Worm (Caenorhabditis elegans) whole organism, L1 larva: ENCODE results near the gene npax-1.
A peak's percentile ranks its signal among the peaks of the same experiment; 100 is the strongest.

ENCODE experiments used
- C04F5.9 ChIP-seq: sonication (generic microtip); optimal IDR thresholded peaks from 2 replicates; lab custom pipeline; 2016; ENCODE audit warnings: missing genetic modification characterization, missing compliant biosample characterization
- C16A3.4 ChIP-seq: fragments of 150-350 bp; optimal IDR thresholded peaks from 2 replicates; lab custom pipeline; 2014; ENCODE audit warnings: missing biosample characterization, missing genetic modification characterization
- Y116A8C.19 ChIP-seq: sonication (generic microtip); optimal IDR thresholded peaks from 2 replicates; lab custom pipeline; 2016; ENCODE audit warnings: missing compliant biosample characterization, missing genetic modification characterization, borderline replicate concordance
- ama-1 ChIP-seq: fragments of 150-350 bp; optimal IDR thresholded peaks from 2 replicates; lab custom pipeline; 2014
- ceh-63 ChIP-seq: fragments of 200-800 bp; sonication (Bioruptor generic); optimal IDR thresholded peaks from 2 replicates; lab custom pipeline; 2018; ENCODE audit warnings: mild to moderate bottlenecking, missing genetic modification characterization, missing compliant biosample characterization
- ceh-88 ChIP-seq: fragments of 200-800 bp; sonication (Bioruptor generic); IDR thresholded peaks from 2 replicates; pipeline ENCODE4 v1.3.6; 2022; ENCODE audit warnings: missing genetic modification characterization, missing compliant biosample characterization
- ceh-90 ChIP-seq: sonication (generic microtip); optimal IDR thresholded peaks from 2 replicates; lab custom pipeline; 2016; ENCODE audit warnings: missing genetic modification characterization, missing compliant biosample characterization
- ces-1 ChIP-seq: fragments of 150-350 bp; optimal IDR thresholded peaks from 2 replicates; lab custom pipeline; 2014; ENCODE audit warnings: missing biosample characterization, missing genetic modification reagents, missing genetic modification characterization
- dsc-1 ChIP-seq: sonication (generic microtip); optimal IDR thresholded peaks from 2 replicates; lab custom pipeline; 2016; ENCODE audit warnings: mild to moderate bottlenecking, missing genetic modification characterization, missing compliant biosample characterization
- efl-1 ChIP-seq, 4 experiments: fragments of 150-350 bp; optimal IDR thresholded peaks in 3 of 4; peaks in 1 of 4; 1 replicate in 1 of 4; 2 replicates in 3 of 4; lab custom pipeline; 2014; ENCODE audit warnings: missing biosample characterization in 2 of 4, missing genetic modification characterization in 2 of 4, missing genetic modification reagents in 2 of 4
- elt-2 ChIP-seq: sonication (generic microtip); optimal IDR thresholded peaks from 2 replicates; lab custom pipeline; 2016; ENCODE audit warnings: missing genetic modification characterization, mild to moderate bottlenecking, inconsistent platforms, missing compliant biosample characterization, missing genetic modification reagents
- elt-3 ChIP-seq, 6 experiments: fragments of 150-350 bp in 1 of 6; sonication (generic microtip); optimal IDR thresholded peaks; 2 replicates each; lab custom pipeline; 2017 to 2018; ENCODE audit warnings: missing biosample characterization in 6 of 6, missing genetic modification characterization in 6 of 6, inconsistent platforms in 1 of 6
- ets-5 ChIP-seq: fragments of 200-800 bp; sonication (Bioruptor generic); IDR thresholded peaks from 2 replicates; pipeline ENCODE4 v1.3.6; 2022; ENCODE audit warnings: missing genetic modification characterization, missing compliant biosample characterization
- fkh-10 ChIP-seq: sonication (generic microtip); optimal IDR thresholded peaks from 2 replicates; lab custom pipeline; 2017; ENCODE audit warnings: missing biosample characterization, missing genetic modification reagents, missing genetic modification characterization
- fkh-8 ChIP-seq: sonication (generic microtip); optimal IDR thresholded peaks from 2 replicates; lab custom pipeline; 2016; ENCODE audit warnings: mild to moderate bottlenecking, missing genetic modification characterization, missing compliant biosample characterization
- fos-1 ChIP-seq: fragments of 150-350 bp; optimal IDR thresholded peaks from 2 replicates; lab custom pipeline; 2014; ENCODE audit warnings: missing biosample characterization, missing genetic modification characterization
- hlh-4 ChIP-seq: sonication (generic microtip); optimal IDR thresholded peaks from 2 replicates; lab custom pipeline; 2016; ENCODE audit warnings: mild to moderate bottlenecking, missing genetic modification characterization, missing compliant biosample characterization
- irx-1 ChIP-seq: sonication (generic microtip); optimal IDR thresholded peaks from 2 replicates; lab custom pipeline; 2016; ENCODE audit warnings: missing genetic modification characterization, missing compliant biosample characterization
- isw-1 ChIP-seq: fragments of 200-800 bp; sonication (Bioruptor generic); IDR thresholded peaks from 2 replicates; pipeline ENCODE4 v1.3.6; 2022; ENCODE audit warnings: missing genetic modification characterization, missing compliant biosample characterization
- lin-13 ChIP-seq: fragments of 150-350 bp; optimal IDR thresholded peaks from 2 replicates; lab custom pipeline; 2014; ENCODE audit warnings: missing biosample characterization, missing genetic modification reagents, missing genetic modification characterization
- lin-14 ChIP-seq: fragments of 200-800 bp; sonication (Bioruptor generic); optimal IDR thresholded peaks from 2 replicates; lab custom pipeline; 2018; ENCODE audit warnings: mild to moderate bottlenecking, missing genetic modification characterization, moderate library complexity, missing compliant biosample characterization
- lin-35 ChIP-seq, 2 experiments: fragments of 150-350 bp; optimal IDR thresholded peaks; 2 replicates each; lab custom pipeline; 2014; ENCODE audit warnings: missing biosample characterization in 2 of 2, missing genetic modification characterization in 2 of 2, missing genetic modification reagents in 2 of 2
- mdl-1 ChIP-seq, 2 experiments: fragments of 150-350 bp; optimal IDR thresholded peaks; 2 replicates each; lab custom pipeline; 2014 to 2017; ENCODE audit warnings: missing biosample characterization in 2 of 2, missing genetic modification characterization in 2 of 2, inconsistent platforms in 1 of 2
- mef-2 ChIP-seq: fragments of 150-350 bp; optimal IDR thresholded peaks from 2 replicates; lab custom pipeline; 2014; ENCODE audit warnings: missing biosample characterization, missing genetic modification characterization
- mep-1 ChIP-seq: fragments of 150-350 bp; optimal IDR thresholded peaks from 2 replicates; lab custom pipeline; 2014; ENCODE audit warnings: missing biosample characterization, missing genetic modification characterization
- nhr-11 ChIP-seq: fragments of 150-350 bp; optimal IDR thresholded peaks from 2 replicates; lab custom pipeline; 2014; ENCODE audit warnings: missing biosample characterization, missing genetic modification characterization
- nhr-47 ChIP-seq: sonication (generic microtip); optimal IDR thresholded peaks from 2 replicates; lab custom pipeline; 2016; ENCODE audit warnings: mild to moderate bottlenecking, missing genetic modification characterization, moderate library complexity, missing compliant biosample characterization
- nhr-71 ChIP-seq: sonication (generic microtip); optimal IDR thresholded peaks from 2 replicates; lab custom pipeline; 2016; ENCODE audit warnings: mild to moderate bottlenecking, missing genetic modification characterization, moderate library complexity, missing compliant biosample characterization
- nhr-76 ChIP-seq: sonication (generic microtip); optimal IDR thresholded peaks from 2 replicates; lab custom pipeline; 2017; ENCODE audit warnings: missing biosample characterization, missing genetic modification characterization
- nhr-84 ChIP-seq: sonication (generic microtip); optimal IDR thresholded peaks from 2 replicates; lab custom pipeline; 2017; ENCODE audit warnings: missing biosample characterization, missing genetic modification characterization
- nhr-85 ChIP-seq: sonication (generic microtip); peaks from one replicate; lab custom pipeline; 2016; ENCODE audit warnings: missing genetic modification characterization, inconsistent platforms, missing compliant biosample characterization
- pax-3 ChIP-seq: fragments of 200-800 bp; sonication (Bioruptor generic); optimal IDR thresholded peaks from 2 replicates; lab custom pipeline; 2018; ENCODE audit warnings: mild to moderate bottlenecking, missing genetic modification characterization, moderate library complexity, missing compliant biosample characterization
- rnt-1 ChIP-seq: sonication (generic microtip); optimal IDR thresholded peaks from 2 replicates; lab custom pipeline; 2016; ENCODE audit warnings: mild to moderate bottlenecking, missing genetic modification characterization, moderate library complexity, missing compliant biosample characterization
- skn-1 ChIP-seq: fragments of 150-350 bp; optimal IDR thresholded peaks from 2 replicates; lab custom pipeline; 2014; ENCODE audit warnings: missing biosample characterization, missing genetic modification characterization
- snpc-4 ChIP-seq: fragments of 150-350 bp; optimal IDR thresholded peaks from 2 replicates; lab custom pipeline; 2014; ENCODE audit warnings: missing biosample characterization, missing genetic modification characterization
- snu-23 ChIP-seq: sonication (generic microtip); optimal IDR thresholded peaks from 2 replicates; lab custom pipeline; 2016; ENCODE audit warnings: missing genetic modification characterization, missing compliant biosample characterization
- sox-4 ChIP-seq: sonication (generic microtip); optimal IDR thresholded peaks from 2 replicates; lab custom pipeline; 2016; ENCODE audit warnings: missing genetic modification characterization, missing compliant biosample characterization
- sup-37 ChIP-seq: fragments of 200-800 bp; sonication (Bioruptor generic); optimal IDR thresholded peaks from 2 replicates; lab custom pipeline; 2018; ENCODE audit warnings: mild to moderate bottlenecking, missing genetic modification characterization, missing compliant biosample characterization
- swsn-7 ChIP-seq: sonication (generic microtip); optimal IDR thresholded peaks from 2 replicates; lab custom pipeline; 2016; ENCODE audit warnings: missing genetic modification characterization, missing compliant biosample characterization
- tbx-2 ChIP-seq: sonication (generic microtip); optimal IDR thresholded peaks from 2 replicates; lab custom pipeline; 2016; ENCODE audit warnings: missing genetic modification characterization, missing compliant biosample characterization
- unc-86 ChIP-seq: sonication (generic microtip); optimal IDR thresholded peaks from 2 replicates; lab custom pipeline; 2016; ENCODE audit warnings: missing genetic modification characterization, missing compliant biosample characterization
- xbp-1 ChIP-seq: sonication (generic microtip); optimal IDR thresholded peaks from 2 replicates; lab custom pipeline; 2016; ENCODE audit warnings: missing genetic modification characterization, missing compliant biosample characterization
- zag-1 ChIP-seq: fragments of 150-350 bp; optimal IDR thresholded peaks from 2 replicates; lab custom pipeline; 2014; ENCODE audit warnings: missing biosample characterization, missing genetic modification characterization
- zip-4 ChIP-seq: fragments of 200-800 bp; sonication (Bioruptor generic); optimal IDR thresholded peaks from 2 replicates; lab custom pipeline; 2018; ENCODE audit warnings: mild to moderate bottlenecking, missing genetic modification characterization, moderate library complexity, missing compliant biosample characterization
- ztf-11 ChIP-seq, 2 experiments: sonication (generic microtip); optimal IDR thresholded peaks; 2 replicates each; lab custom pipeline; 2016 to 2017; ENCODE audit warnings: missing genetic modification characterization in 2 of 2, missing biosample characterization in 1 of 2, missing compliant biosample characterization in 1 of 2
- ztf-4 ChIP-seq: fragments of 150-350 bp; optimal IDR thresholded peaks from 2 replicates; lab custom pipeline; 2014; ENCODE audit warnings: missing biosample characterization, missing genetic modification characterization

The npax-1 gene

DNA sequence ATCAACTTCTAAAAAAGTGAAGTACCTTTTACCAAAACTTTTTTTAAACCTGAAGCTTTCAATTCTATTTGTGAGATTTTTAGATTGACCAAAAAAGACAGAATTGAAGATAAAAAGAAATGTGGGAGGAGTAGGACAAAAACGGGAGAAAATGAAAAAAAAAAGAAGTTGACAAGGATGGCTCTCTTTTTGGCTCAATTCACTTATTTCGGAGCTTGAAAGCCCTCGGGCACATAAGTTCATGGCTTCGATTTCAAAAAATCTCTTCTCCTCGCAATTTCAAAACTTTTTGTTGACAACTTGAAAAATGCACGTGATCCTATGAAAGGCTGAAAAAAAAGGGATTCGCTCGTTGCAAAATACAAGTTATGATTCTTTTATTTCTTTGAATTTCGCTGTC, 4.9 kb downstream of the npax-1 start:
- TF ChIP-seq fkh-8, result peak; percentile 19
- TF ChIP-seq elt-2, result no peak
- TF ChIP-seq nhr-71 (tag; lab: Kevin White, UChicago), result peak; percentile 4
- no peak for TF ChIP-seq fos-1 (tag; lab: Kevin White, UChicago)
- TF ChIP-seq skn-1 (tag; lab: Kevin White, UChicago), result no peak
- peak; percentile 28 for TF ChIP-seq fkh-10 (GFP tag; lab: Kevin White, UChicago)
- TF ChIP-seq tbx-2, result no peak
- TF ChIP-seq ceh-88, result no peak
- TF ChIP-seq xbp-1 (tag; lab: Kevin White, UChicago), result no peak
- TF ChIP-seq rnt-1, result peak; percentile 2
- TF ChIP-seq lin-14 (GFP tag; lab: Kevin White, UChicago), result peak; percentile 30
- no peak for TF ChIP-seq zag-1 (tag; lab: Kevin White, UChicago)
- TF ChIP-seq, all 84 proteins: peak for 5

- TF ChIP-seq mef-2 (tag; lab: Kevin White, UChicago) (peak; percentile 50), ets-5 (no peak), unc-86 (peak; percentile 48), sox-4 (tag; lab: Kevin White, UChicago) (peak; percentile 26), sup-37 (no peak), xbp-1 (tag; lab: Kevin White, UChicago) (peak; percentile 16), swsn-7 (tag; lab: Kevin White, UChicago) (peak; percentile 6), zag-1 (tag; lab: Kevin White, UChicago) (no peak), ztf-4 (tag; lab: Kevin White, UChicago) (peak; percentile 57), ceh-88 (peak; percentile 31; the same call in 1 of the 2 replicates), fkh-8 (peak; percentile 92), zip-4 (no peak), lin-14 (GFP tag; lab: Kevin White, UChicago) (peak; percentile 63), nhr-71 (tag; lab: Kevin White, UChicago) (peak; percentile 75), hlh-4 (peak; percentile 56), pax-3 (tag; lab: Kevin White, UChicago) (peak; percentile 16), snu-23 (GFP tag; lab: Kevin White, UChicago) (no peak), mep-1 (tag; lab: Kevin White, UChicago) (peak; percentile 22), tbx-2 (no peak), snpc-4 (tag; lab: Kevin White, UChicago) (no peak), nhr-47 (tag; lab: Kevin White, UChicago) (peak; percentile 59), fos-1 (tag; lab: Kevin White, UChicago) (no peak), dsc-1 (peak; percentile 47), fkh-10 (GFP tag; lab: Kevin White, UChicago) (peak; percentile 4)
- TF ChIP-seq, all 84 proteins: peak for 16
Measured at ce11 chrII:7325063-7325480, 6.1 kb downstream of the npax-1 start.

ce11 chrII:7323925-7324324, 7.2 kb downstream of the npax-1 start, which contains the start of gene F21D12.3:
F21D12.3 (minus strand) TSS chrII:7324025.
- TF ChIP-seq rnt-1, result peak; percentile 16
- no peak for TF ChIP-seq C16A3.4
- no peak for TF ChIP-seq fkh-10 (GFP tag; lab: Kevin White, UChicago)
- no peak for TF ChIP-seq ets-5
- TF ChIP-seq efl-1 (optimal IDR thresholded peaks at IDR 0.05; lab: Kevin White, UChicago), result no peak
- peak in 1 of 2 experiments; percentile 31 for TF ChIP-seq efl-1 (GFP tag; optimal IDR thresholded peaks at IDR 0.05 in 1 of 2; lab: Kevin White, UChicago)

- no peak for TF ChIP-seq zag-1 (tag; lab: Kevin White, UChicago)
- no peak for TF ChIP-seq nhr-76 (tag; lab: Kevin White, UChicago)
- peak; percentile 50 for TF ChIP-seq irx-1 (tag; lab: Kevin White, UChicago)
- no peak for TF ChIP-seq ceh-90 (tag; lab: Kevin White, UChicago)
- no peak for TF ChIP-seq C04F5.9 (tag; lab: Kevin White, UChicago)
- no peak for TF ChIP-seq dsc-1
- no peak for TF ChIP-seq ceh-63
- peak in 1 of 2 experiments; percentile 58 for TF ChIP-seq mdl-1 (tag; optimal IDR thresholded peaks at IDR 0.05; lab: Kevin White, UChicago)
- TF ChIP-seq sup-37, result peak; percentile 29
- no peak for TF ChIP-seq fos-1 (tag; lab: Kevin White, UChicago)
- TF ChIP-seq lin-13, result no peak
- TF ChIP-seq nhr-11 (tag; lab: Kevin White, UChicago), result peak; percentile 62
- TF ChIP-seq lin-35 (GFP tag; optimal IDR thresholded peaks at IDR 0.05; lab: Kevin White, UChicago), result peak in 1 of 2 experiments; percentile 2
- TF ChIP-seq ama-1 (lab: Kevin White, UChicago), result no peak
- no peak for TF ChIP-seq nhr-84 (tag; lab: Kevin White, UChicago)
- no peak for TF ChIP-seq hlh-4
- no peak for TF ChIP-seq Y116A8C.19 (tag; lab: Kevin White, UChicago)
- TF ChIP-seq ztf-11 (tag; optimal IDR thresholded peaks at IDR 0.05; lab: Kevin White, UChicago), result no peak
- no peak for TF ChIP-seq sox-4 (tag; lab: Kevin White, UChicago)
- peak; percentile 72 for TF ChIP-seq snu-23 (GFP tag; lab: Kevin White, UChicago)
- TF ChIP-seq isw-1 (GFP tag; lab: Robert Waterston, UW), result no peak
- TF ChIP-seq swsn-7 (tag; lab: Kevin White, UChicago), result peak; percentile 36
- peak; percentile 14 for TF ChIP-seq nhr-85 (tag; lab: Kevin White, UChicago)
- TF ChIP-seq elt-2, result no peak
- no peak for TF ChIP-seq elt-3 (tag; optimal IDR thresholded peaks at IDR 0.05; lab: Kevin White, UChicago)
- TF ChIP-seq ces-1, result no peak
Measured at ce11 chrII:7323317-7323716, 7.8 kb downstream of the npax-1 start.
